Fruit fly (Drosophila melanogaster): ENCODE results near the gene CG9641.

- TF ChIP-seq br (GFP tag; optimal IDR thresholded peaks at IDR 0.05) (no peak), Sp1 (GFP tag; optimal IDR thresholded peaks at IDR 0.05) (no peak), Abd-B (GFP tag; optimal IDR thresholded peaks at IDR 0.05) (no peak), usp (GFP tag; optimal IDR thresholded peaks at IDR 0.05) (no peak), N (GFP tag; optimal IDR thresholded peaks at IDR 0.05) (no peak), Hr78 (GFP tag; optimal IDR thresholded peaks at IDR 0.05) (no peak), Myc (optimal IDR thresholded peaks at IDR 0.05) (no peak), Hr83 (GFP tag; optimal IDR thresholded peaks at IDR 0.05; ENCODE audit: poor library complexity, severe bottlenecking) (no peak)
These were observed 23.9 kb upstream of the CG9641 start for dm6 chr2L:3000517-3000934.
